Worm (Caenorhabditis elegans): Measurements from ENCODE around the gene ZK488.5.

- TF ChIP-seq ceh-82 (tag; optimal IDR thresholded peaks at IDR 0.05) (no peak), fos-1 (tag; optimal IDR thresholded peaks at IDR 0.05) (no peak), pqm-1 (tag; optimal IDR thresholded peaks at IDR 0.05) (no peak), lin-35 (GFP tag; optimal IDR thresholded peaks at IDR 0.05) (no peak), lin-14 (GFP tag; optimal IDR thresholded peaks at IDR 0.05) (no peak), efl-1 (optimal IDR thresholded peaks at IDR 0.05) (no peak), efl-1 (GFP tag; optimal IDR thresholded peaks at IDR 0.05 in 1 of 2) (no peak), aha-1 (tag; optimal IDR thresholded peaks at IDR 0.05) (no peak), tbx-2 (tag; optimal IDR thresholded peaks at IDR 0.05) (no peak), snpc-4 (tag; optimal IDR thresholded peaks at IDR 0.05) (no peak), egl-27 (tag; optimal IDR thresholded peaks at IDR 0.05) (no peak), grh-1 (GFP tag; IDR thresholded peaks at IDR 0.05) (no peak), C16A3.4 (tag; optimal IDR thresholded peaks at IDR 0.05) (no peak)
Observed at ce11 chrV:615275-615674, 22.2 kb downstream of the ZK488.5 start, which contains the start of gene F48G7.13.
